Worm (Caenorhabditis elegans) whole organism, L3 larva: ENCODE results near the gene taf-12.
A peak's percentile ranks its signal among the peaks of the same experiment; 100 is the strongest.

ENCODE experiments used
- R02D3.7 ChIP-seq: fragments of 150-350 bp; optimal IDR thresholded peaks from 2 replicates; lab custom pipeline; 2014; ENCODE audit warnings: missing biosample characterization, missing genetic modification characterization
- aly-2 ChIP-seq: fragments of 150-350 bp; optimal IDR thresholded peaks from 2 replicates; lab custom pipeline; 2014; ENCODE audit warnings: missing biosample characterization, missing genetic modification characterization
- ama-1 ChIP-seq: fragments of 150-350 bp; optimal IDR thresholded peaks from 2 replicates; lab custom pipeline; 2018
- ceh-28 ChIP-seq: fragments of 150-350 bp; optimal IDR thresholded peaks from 2 replicates; lab custom pipeline; 2014; ENCODE audit warnings: missing biosample characterization, missing genetic modification reagents, missing genetic modification characterization
- egl-27 ChIP-seq: sonication (generic microtip); optimal IDR thresholded peaks from 4 replicates; lab custom pipeline; 2017; ENCODE audit warnings: missing biosample characterization, missing genetic modification reagents, missing genetic modification characterization
- egl-5 ChIP-seq: fragments of 150-350 bp; optimal IDR thresholded peaks from 2 replicates; lab custom pipeline; 2017; ENCODE audit warnings: missing biosample characterization, missing genetic modification reagents, missing genetic modification characterization, inconsistent platforms
- elt-2 ChIP-seq: sonication (generic microtip); optimal IDR thresholded peaks from 2 replicates; lab custom pipeline; 2016; ENCODE audit warnings: missing genetic modification reagents, mild to moderate bottlenecking, missing genetic modification characterization, missing compliant biosample characterization
- elt-3 ChIP-seq, 3 experiments: fragments of 150-350 bp in 1 of 3; sonication (generic microtip) in 2 of 3; optimal IDR thresholded peaks; 2 replicates in 2 of 3; 4 replicates in 1 of 3; lab custom pipeline; 2014 to 2017; ENCODE audit warnings: missing biosample characterization in 3 of 3, missing genetic modification characterization in 3 of 3
- eor-1 ChIP-seq, 2 experiments: fragments of 150-350 bp; optimal IDR thresholded peaks; 2 replicates each; lab custom pipeline; 2014 to 2018; ENCODE audit warnings: missing biosample characterization in 2 of 2, missing genetic modification characterization in 2 of 2
- fkh-10 ChIP-seq: sonication (generic microtip); optimal IDR thresholded peaks from 2 replicates; lab custom pipeline; 2017; ENCODE audit warnings: missing biosample characterization, missing genetic modification reagents, missing genetic modification characterization
- fkh-2 ChIP-seq: fragments of 150-350 bp; optimal IDR thresholded peaks from 2 replicates; lab custom pipeline; 2014; ENCODE audit warnings: missing biosample characterization, missing genetic modification reagents, missing genetic modification characterization
- fos-1 ChIP-seq: fragments of 150-350 bp; optimal IDR thresholded peaks from 2 replicates; lab custom pipeline; 2014; ENCODE audit warnings: missing biosample characterization, missing genetic modification characterization
- hmg-11 ChIP-seq: sonication (generic microtip); optimal IDR thresholded peaks from 2 replicates; lab custom pipeline; 2016; ENCODE audit warnings: missing genetic modification characterization, missing compliant biosample characterization
- jun-1 ChIP-seq: fragments of 150-350 bp; optimal IDR thresholded peaks from 2 replicates; lab custom pipeline; 2014; ENCODE audit warnings: missing biosample characterization, missing genetic modification reagents, missing genetic modification characterization
- lin-15B ChIP-seq: fragments of 150-350 bp; optimal IDR thresholded peaks from 2 replicates; lab custom pipeline; 2014; ENCODE audit warnings: missing biosample characterization, missing genetic modification characterization
- lin-39 ChIP-seq: fragments of 150-350 bp; optimal IDR thresholded peaks from 2 replicates; lab custom pipeline; 2018; ENCODE audit warnings: missing biosample characterization, missing genetic modification reagents, missing genetic modification characterization
- lsy-12 ChIP-seq: sonication (generic microtip); optimal IDR thresholded peaks from 2 replicates; lab custom pipeline; 2016; ENCODE audit warnings: mild to moderate bottlenecking, missing genetic modification characterization, missing compliant biosample characterization
- mdl-1 ChIP-seq: fragments of 150-350 bp; optimal IDR thresholded peaks from 2 replicates; lab custom pipeline; 2014; ENCODE audit warnings: missing biosample characterization, missing genetic modification characterization
- mml-1 ChIP-seq: fragments of 150-350 bp; sonication (generic microtip); optimal IDR thresholded peaks from 3 replicates; lab custom pipeline; 2014; ENCODE audit warnings: missing biosample characterization, missing genetic modification characterization
- nfya-1 ChIP-seq: sonication (generic microtip); optimal IDR thresholded peaks from 2 replicates; lab custom pipeline; 2017; ENCODE audit warnings: missing genetic modification characterization, mild to moderate bottlenecking, missing compliant biosample characterization, antibody characterized with exemption, moderate library complexity; ENCODE audit not compliant: insufficient read depth
- nhr-12 ChIP-seq: fragments of 150-350 bp; optimal IDR thresholded peaks from 2 replicates; lab custom pipeline; 2014; ENCODE audit warnings: missing biosample characterization, missing genetic modification characterization
- nhr-23 ChIP-seq: fragments of 150-350 bp; optimal IDR thresholded peaks from 2 replicates; lab custom pipeline; 2014; ENCODE audit warnings: missing biosample characterization, missing genetic modification reagents, missing genetic modification characterization
- nhr-237 ChIP-seq: fragments of 150-350 bp; optimal IDR thresholded peaks from 2 replicates; lab custom pipeline; 2014; ENCODE audit warnings: missing biosample characterization, missing genetic modification characterization
- nhr-25 ChIP-seq: sonication (generic microtip); optimal IDR thresholded peaks from 2 replicates; lab custom pipeline; 2017; ENCODE audit warnings: missing biosample characterization, missing genetic modification characterization
- nhr-28 ChIP-seq: fragments of 150-350 bp; optimal IDR thresholded peaks from 2 replicates; lab custom pipeline; 2014; ENCODE audit warnings: missing biosample characterization, missing genetic modification characterization
- nhr-43 ChIP-seq: sonication (generic microtip); optimal IDR thresholded peaks from 2 replicates; lab custom pipeline; 2016; ENCODE audit warnings: mild to moderate bottlenecking, missing genetic modification characterization, missing compliant biosample characterization; ENCODE audit not compliant: poor library complexity, severe bottlenecking
- nhr-76 ChIP-seq: fragments of 150-350 bp; sonication (generic microtip); optimal IDR thresholded peaks from 5 replicates; lab custom pipeline; 2014; ENCODE audit warnings: missing biosample characterization, missing genetic modification characterization
- nhr-77 ChIP-seq: fragments of 150-350 bp; optimal IDR thresholded peaks from 2 replicates; lab custom pipeline; 2014; ENCODE audit warnings: missing biosample characterization, missing genetic modification characterization
- pha-4 ChIP-seq: fragments of 150-350 bp; optimal IDR thresholded peaks from 2 replicates; lab custom pipeline; 2014; ENCODE audit warnings: missing biosample characterization, missing genetic modification reagents, missing genetic modification characterization
- pqm-1 ChIP-seq: fragments of 150-350 bp; optimal IDR thresholded peaks from 2 replicates; lab custom pipeline; 2017; ENCODE audit warnings: missing biosample characterization, missing genetic modification characterization, inconsistent platforms
- sea-2 ChIP-seq: fragments of 150-350 bp; sonication (generic microtip); optimal IDR thresholded peaks from 4 replicates; lab custom pipeline; 2014; ENCODE audit warnings: missing biosample characterization, missing genetic modification reagents, missing genetic modification characterization
- skn-1 ChIP-seq: fragments of 150-350 bp; optimal IDR thresholded peaks from 2 replicates; lab custom pipeline; 2014; ENCODE audit warnings: missing biosample characterization, missing genetic modification characterization
- snpc-4 ChIP-seq: fragments of 150-350 bp; optimal IDR thresholded peaks from 2 replicates; lab custom pipeline; 2014; ENCODE audit warnings: missing biosample characterization, missing genetic modification characterization
- unc-39 ChIP-seq: sonication (generic microtip); optimal IDR thresholded peaks from 4 replicates; lab custom pipeline; 2017; ENCODE audit warnings: missing biosample characterization, missing genetic modification characterization
- unc-62 ChIP-seq: fragments of 150-350 bp; sonication (generic microtip); optimal IDR thresholded peaks from 4 replicates; lab custom pipeline; 2014; ENCODE audit warnings: missing biosample characterization, missing genetic modification reagents, missing genetic modification characterization
- ztf-4 ChIP-seq: fragments of 150-350 bp; optimal IDR thresholded peaks from 2 replicates; lab custom pipeline; 2014; ENCODE audit warnings: missing biosample characterization, missing genetic modification characterization

Gene taf-12

DNA sequence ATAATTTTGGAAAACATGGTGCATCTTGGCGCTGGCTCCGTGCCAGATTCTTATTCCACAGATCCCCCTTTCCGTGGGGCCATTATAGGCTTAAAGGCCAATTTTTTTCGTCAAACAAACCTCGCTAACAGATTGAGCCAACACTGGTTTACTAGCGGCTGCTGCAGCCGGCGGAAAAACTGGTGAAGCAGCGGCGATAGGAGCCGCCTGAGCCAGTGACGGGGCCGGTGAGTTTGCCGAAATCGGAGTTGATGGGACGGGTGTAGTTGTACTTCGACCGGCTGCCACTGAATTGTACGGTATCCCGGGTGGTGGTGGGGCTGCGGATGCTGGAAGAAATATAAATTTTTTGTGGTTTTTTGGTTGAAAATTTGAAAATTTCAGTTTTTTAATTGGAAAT lies 27.4 kb downstream of the taf-12 start:
- no peak for TF ChIP-seq fos-1 (tag; lab: Kevin White, UChicago)
- no peak for TF ChIP-seq fkh-10 (GFP tag; lab: Kevin White, UChicago)
- TF ChIP-seq egl-27 (tag; lab: Kevin White, UChicago): no peak
- TF ChIP-seq nhr-237: no peak
- TF ChIP-seq nhr-28 (tag; lab: Kevin White, UChicago): no peak
- no peak for TF ChIP-seq mml-1
- TF ChIP-seq ztf-4 (tag; lab: Kevin White, UChicago): no peak
- no peak for TF ChIP-seq nhr-77 (tag; lab: Kevin White, UChicago)

DNA sequence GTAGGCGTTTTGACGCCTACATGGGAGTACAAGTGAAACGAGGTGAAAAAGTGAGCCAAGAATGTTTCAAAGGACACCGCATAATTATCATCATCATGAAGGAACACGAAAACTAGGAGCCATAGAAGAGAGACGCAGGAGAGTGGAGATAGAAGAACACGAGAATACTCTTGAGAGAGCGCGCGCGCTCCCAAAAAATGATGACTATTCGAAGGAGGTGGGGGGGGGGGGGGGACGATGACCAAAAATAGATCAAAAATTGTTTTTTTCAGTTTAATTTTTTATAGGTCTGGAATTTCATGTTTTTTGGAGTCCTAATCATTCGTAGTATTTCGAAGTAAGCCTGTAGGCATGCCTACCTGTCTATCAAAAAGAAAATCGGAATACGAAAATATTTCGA lies 32.3 kb downstream of the taf-12 start:
- TF ChIP-seq pha-4 (tag; lab: Kevin White, UChicago): no peak
- TF ChIP-seq nfya-1 (tag; lab: Kevin White, UChicago): peak; percentile 21
- no peak for TF ChIP-seq nhr-43
- peak; percentile 8 for TF ChIP-seq hmg-11
- peak; percentile 92 for TF ChIP-seq skn-1 (tag; lab: Kevin White, UChicago)
- TF ChIP-seq, all 47 proteins: peak for 3

DNA sequence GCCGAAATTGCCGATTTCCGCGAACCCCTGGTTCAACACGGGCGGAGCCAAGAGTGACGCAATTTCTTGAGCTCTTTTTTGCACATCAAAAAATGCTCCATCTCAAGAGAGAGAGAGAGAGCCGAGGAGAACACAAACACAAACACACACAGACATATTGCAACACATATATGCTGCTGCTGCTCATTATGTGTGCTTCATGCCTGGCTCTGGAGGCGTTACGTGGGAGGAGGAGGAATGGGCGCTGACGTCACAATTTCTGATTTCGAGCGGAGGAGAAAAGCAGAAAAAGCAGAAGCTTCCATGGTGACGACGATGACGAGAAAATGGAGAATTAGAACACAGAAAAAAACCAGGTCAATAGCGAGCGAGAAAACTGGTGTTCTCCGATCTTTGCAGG lies 33.0 kb downstream of the taf-12 start:
- TF ChIP-seq nfya-1 (tag; lab: Kevin White, UChicago): peak; percentile 51
- TF ChIP-seq nhr-25 (tag; lab: Kevin White, UChicago): no peak
- no peak for TF ChIP-seq skn-1 (tag; lab: Kevin White, UChicago)
- TF ChIP-seq unc-39 (tag; lab: Kevin White, UChicago): no peak
- no peak for TF ChIP-seq snpc-4
- no peak for TF ChIP-seq nhr-237
- peak; percentile 7 for TF ChIP-seq pha-4 (tag; lab: Kevin White, UChicago)
- no peak for TF ChIP-seq ceh-28
- TF ChIP-seq ztf-4 (tag; lab: Kevin White, UChicago): no peak
- no peak for TF ChIP-seq lsy-12
- TF ChIP-seq lin-15B: no peak
- no peak for TF ChIP-seq mdl-1
- TF ChIP-seq egl-5 (tag; lab: Kevin White, UChicago): peak; percentile 13
- TF ChIP-seq eor-1 (tag; optimal IDR thresholded peaks at IDR 0.05; lab: Kevin White, UChicago): no peak
- no peak for TF ChIP-seq jun-1 (tag; lab: Kevin White, UChicago)
- no peak for TF ChIP-seq nhr-76 (tag; lab: Kevin White, UChicago)
- no peak for TF ChIP-seq elt-2 (tag; lab: Kevin White, UChicago)
- TF ChIP-seq nhr-12 (tag; lab: Kevin White, UChicago): no peak
- TF ChIP-seq, all 47 proteins: peak for 3

DNA sequence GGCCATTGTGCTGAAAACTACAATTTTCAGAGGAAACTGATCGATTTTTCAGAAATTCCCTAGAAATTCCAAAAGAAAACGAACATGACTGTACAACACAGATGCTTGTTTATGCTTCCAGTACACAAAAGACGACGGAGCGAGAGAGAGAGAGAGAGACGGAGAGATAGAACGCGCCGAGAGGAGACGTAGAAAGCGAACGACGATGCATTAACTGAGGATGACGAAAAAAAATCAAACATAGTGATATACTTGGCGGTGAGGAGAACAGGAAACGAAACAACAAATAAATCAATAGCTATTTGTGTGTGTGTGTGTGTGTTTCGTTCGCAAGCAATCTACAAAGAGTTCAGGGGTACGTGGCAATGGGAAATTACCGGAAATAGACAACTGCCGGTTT lies 34.3 kb downstream of the taf-12 start:
- TF ChIP-seq egl-5 (tag; lab: Kevin White, UChicago): peak; percentile 50
- peak; percentile 50 for TF ChIP-seq nfya-1 (tag; lab: Kevin White, UChicago)
- peak; percentile 17 for TF ChIP-seq snpc-4
- TF ChIP-seq jun-1 (tag; lab: Kevin White, UChicago): no peak
- TF ChIP-seq ama-1 (lab: Kevin White, UChicago): peak; percentile 20
- TF ChIP-seq R02D3.7 (tag; lab: Kevin White, UChicago): no peak
- peak; percentile 15 for TF ChIP-seq lin-39 (tag; lab: Kevin White, UChicago)
- no peak for TF ChIP-seq sea-2
- TF ChIP-seq nhr-23: no peak
- peak; percentile 42 for TF ChIP-seq elt-2 (tag; lab: Kevin White, UChicago)
- TF ChIP-seq pha-4 (tag; lab: Kevin White, UChicago): peak; percentile 96
- TF ChIP-seq skn-1 (tag; lab: Kevin White, UChicago): peak; percentile 75
- no peak for TF ChIP-seq eor-1 (tag; optimal IDR thresholded peaks at IDR 0.05; lab: Kevin White, UChicago)
- no peak for TF ChIP-seq unc-62 (GFP tag; lab: Kevin White, UChicago)
- peak; percentile 18 for TF ChIP-seq hmg-11
- no peak for TF ChIP-seq aly-2 (tag; lab: Kevin White, UChicago)
- no peak for TF ChIP-seq fos-1 (tag; lab: Kevin White, UChicago)
- no peak for TF ChIP-seq lin-15B
- no peak for TF ChIP-seq elt-3 (tag; optimal IDR thresholded peaks at IDR 0.05; lab: Kevin White, UChicago)
- TF ChIP-seq egl-27 (tag; lab: Kevin White, UChicago): no peak
- no peak for TF ChIP-seq mdl-1
- peak; percentile 37 for TF ChIP-seq ceh-28
- TF ChIP-seq nhr-237: no peak
- TF ChIP-seq pqm-1: peak; percentile 61
- no peak for TF ChIP-seq ztf-4 (tag; lab: Kevin White, UChicago)
- TF ChIP-seq fkh-2 (tag; lab: Kevin White, UChicago): no peak
- TF ChIP-seq, all 47 proteins: peak for 11
